Worm (Caenorhabditis elegans): Measurements from ENCODE around the gene hecd-1.

hecd-1 gene

DNA sequence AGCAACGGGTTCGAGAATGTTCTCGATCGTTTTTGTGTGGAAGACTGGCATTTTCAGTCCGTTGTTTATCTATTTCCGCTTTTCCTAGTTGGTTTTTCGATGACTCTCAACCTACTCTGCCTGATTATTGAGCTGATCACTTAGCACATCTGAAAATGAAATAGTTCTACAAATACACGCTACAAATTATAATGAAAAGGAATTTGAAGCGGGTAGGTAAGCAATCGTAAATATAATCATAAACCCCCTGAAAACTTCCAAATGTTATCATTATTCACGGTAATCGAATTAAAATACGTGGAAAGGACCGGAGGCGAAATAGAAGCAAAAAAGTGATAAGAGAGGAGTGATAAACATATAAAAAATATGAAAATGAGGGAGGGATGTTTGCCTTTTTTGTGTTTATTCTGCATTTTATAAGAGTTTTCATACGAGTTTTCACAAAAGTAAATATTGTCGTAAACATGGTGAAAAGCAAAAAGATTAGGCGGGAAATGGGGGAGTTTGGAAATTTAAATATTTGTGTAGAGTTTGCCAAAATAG lies 50.2 kb downstream of the hecd-1 start, which contains the start of gene deb-1:
Gene deb-1 (minus strand): TSS at position 51 of the 543 bp plus-strand sequence.
- TF ChIP-seq nhr-25 (tag; optimal IDR thresholded peaks at IDR 0.05) (no peak), pqm-1 (tag; optimal IDR thresholded peaks at IDR 0.05) (peak; percentile 24), elt-2 (tag; optimal IDR thresholded peaks at IDR 0.05) (peak; percentile 75), sea-2 (GFP tag; optimal IDR thresholded peaks at IDR 0.05) (no peak), snpc-4 (tag; optimal IDR thresholded peaks at IDR 0.05) (no peak), pha-4 (tag; optimal IDR thresholded peaks at IDR 0.05) (peak; percentile 85)

DNA sequence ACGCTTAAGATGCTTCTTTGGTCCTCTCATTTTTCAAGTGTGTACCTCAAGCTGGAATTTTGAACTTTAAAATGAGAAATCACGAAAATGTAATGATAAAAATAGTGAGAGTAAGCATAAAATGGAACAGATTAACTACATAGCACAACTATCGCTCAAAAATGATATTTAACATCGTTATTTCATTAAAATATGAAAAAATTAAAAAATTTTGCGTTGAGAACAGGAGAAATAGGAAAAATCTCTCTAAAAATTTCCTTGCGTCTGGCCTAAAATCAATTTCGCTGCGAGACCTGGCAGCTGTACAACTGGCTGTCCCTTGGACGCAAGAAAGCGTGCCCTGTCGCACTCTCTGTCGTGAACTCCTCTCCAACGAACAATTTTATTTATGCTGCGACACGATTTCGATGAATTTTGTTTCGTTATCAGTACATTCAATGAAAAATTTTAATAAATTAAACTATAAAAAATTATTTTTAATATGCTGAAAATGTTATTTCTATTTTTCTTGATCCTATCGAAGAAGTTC lies 59.8 kb downstream of the hecd-1 start, which contains the start of gene rps-4:
Gene rps-4 (minus strand): TSS at position 51 of the 529 bp plus-strand sequence.
- TF ChIP-seq eor-1 (tag; optimal IDR thresholded peaks at IDR 0.05) (no peak), nhr-237 (tag; optimal IDR thresholded peaks at IDR 0.05) (no peak), lin-39 (tag; optimal IDR thresholded peaks at IDR 0.05) (peak; percentile 86), pqm-1 (tag; optimal IDR thresholded peaks at IDR 0.05) (peak; percentile 90), ZK546.5 (tag; optimal IDR thresholded peaks at IDR 0.05) (no peak), egl-27 (tag; optimal IDR thresholded peaks at IDR 0.05) (peak; percentile 75), zag-1 (tag; optimal IDR thresholded peaks at IDR 0.05) (no peak), egl-5 (tag; optimal IDR thresholded peaks at IDR 0.05) (peak; percentile 47), ztf-4 (tag; optimal IDR thresholded peaks at IDR 0.05) (no peak), ceh-28 (tag; optimal IDR thresholded peaks at IDR 0.05) (peak; percentile 67), daf-12 (tag; optimal IDR thresholded peaks at IDR 0.05) (no peak), unc-62 (GFP tag; optimal IDR thresholded peaks at IDR 0.05) (peak; percentile 14), ceh-9 (tag; optimal IDR thresholded peaks at IDR 0.05) (no peak), mdl-1 (tag; optimal IDR thresholded peaks at IDR 0.05) (no peak), mml-1 (tag; optimal IDR thresholded peaks at IDR 0.05) (no peak), hmg-11 (tag; optimal IDR thresholded peaks at IDR 0.05) (peak; percentile 85), unc-39 (tag; optimal IDR thresholded peaks at IDR 0.05) (no peak), aly-2 (tag; optimal IDR thresholded peaks at IDR 0.05) (no peak), fos-1 (tag; optimal IDR thresholded peaks at IDR 0.05) (peak; percentile 40), elt-3 (tag; optimal IDR thresholded peaks at IDR 0.05) (no peak), sea-2 (GFP tag; optimal IDR thresholded peaks at IDR 0.05) (no peak), lin-15B (tag; optimal IDR thresholded peaks at IDR 0.05) (peak; percentile 100), fkh-10 (GFP tag; optimal IDR thresholded peaks at IDR 0.05) (peak; percentile 75), fkh-2 (tag; optimal IDR thresholded peaks at IDR 0.05) (no peak), nhr-12 (tag; optimal IDR thresholded peaks at IDR 0.05) (no peak), nhr-67 (tag; optimal IDR thresholded peaks at IDR 0.05) (no peak), ceh-82 (tag; optimal IDR thresholded peaks at IDR 0.05) (peak; percentile 22), nhr-23 (tag; optimal IDR thresholded peaks at IDR 0.05) (peak; percentile 88), nhr-11 (tag; optimal IDR thresholded peaks at IDR 0.05) (no peak), nhr-43 (tag; optimal IDR thresholded peaks at IDR 0.05; ENCODE audit: poor library complexity, severe bottlenecking) (peak; percentile 75), snpc-4 (tag; optimal IDR thresholded peaks at IDR 0.05) (peak; percentile 81), ama-1 (optimal IDR thresholded peaks at IDR 0.05) (peak; percentile 35), lsy-12 (tag; optimal IDR thresholded peaks at IDR 0.05) (peak; percentile 77), elt-1 (tag; optimal IDR thresholded peaks at IDR 0.05) (peak; percentile 24), nhr-25 (tag; optimal IDR thresholded peaks at IDR 0.05) (peak; percentile 91), ztf-11 (tag; optimal IDR thresholded peaks at IDR 0.05) (no peak), tbx-2 (tag; optimal IDR thresholded peaks at IDR 0.05) (peak; percentile 46), R02D3.7 (tag; optimal IDR thresholded peaks at IDR 0.05) (peak; percentile 77), elt-2 (tag; optimal IDR thresholded peaks at IDR 0.05) (peak; percentile 81), nfya-1 (tag; optimal IDR thresholded peaks at IDR 0.05; ENCODE audit: insufficient read depth) (peak; percentile 94), pha-4 (tag; optimal IDR thresholded peaks at IDR 0.05) (peak; percentile 96), skn-1 (tag; optimal IDR thresholded peaks at IDR 0.05) (peak; percentile 82), nhr-77 (tag; optimal IDR thresholded peaks at IDR 0.05) (no peak), jun-1 (tag; optimal IDR thresholded peaks at IDR 0.05) (peak; percentile 78), nhr-76 (tag; optimal IDR thresholded peaks at IDR 0.05) (no peak), ceh-16 (tag; optimal IDR thresholded peaks at IDR 0.05) (no peak), nhr-28 (tag; optimal IDR thresholded peaks at IDR 0.05) (no peak)

All from whole organism, L3 larva.